Worm (Caenorhabditis elegans) whole organism, L4 larva: ENCODE results near the gene F20B6.9.

Source experiments
- D1046.2 ChIP-seq: fragments of 200-800 bp; sonication (Bioruptor generic); IDR thresholded peaks from 2 replicates; pipeline ENCODE4 v1.3.6; 2022; ENCODE audit warnings: missing genetic modification characterization, missing compliant biosample characterization
- F37D6.2 ChIP-seq: sonication (generic microtip); optimal IDR thresholded peaks from 2 replicates; lab custom pipeline; 2016; ENCODE audit warnings: mild to moderate bottlenecking, missing genetic modification characterization, missing compliant biosample characterization
- F44E2.7 ChIP-seq: fragments of 200-800 bp; sonication (Bioruptor generic); IDR thresholded peaks from 2 replicates; pipeline ENCODE4 v2.1.2; 2022; ENCODE audit warnings: missing genetic modification characterization, missing compliant biosample characterization
- T20F7.1 ChIP-seq: fragments of 200-800 bp; sonication (Bioruptor generic); optimal IDR thresholded peaks from 2 replicates; lab custom pipeline; 2018; ENCODE audit warnings: mild to moderate bottlenecking, missing genetic modification characterization, missing compliant biosample characterization
- ZK337.2 ChIP-seq: fragments of 200-800 bp; sonication (Bioruptor generic); IDR thresholded peaks from 2 replicates; pipeline ENCODE4 v1.3.6; 2022; ENCODE audit warnings: missing genetic modification reagents, missing genetic modification characterization, missing compliant biosample characterization
- aha-1 ChIP-seq: fragments of 150-350 bp; peaks from one replicate; lab custom pipeline; 2014; ENCODE audit warnings: missing biosample characterization, missing genetic modification characterization
- aly-2 ChIP-seq: sonication (generic microtip); optimal IDR thresholded peaks from 2 replicates; lab custom pipeline; 2018; ENCODE audit warnings: missing biosample characterization, missing genetic modification characterization
- ces-1 ChIP-seq: fragments of 150-350 bp; sonication (generic microtip); optimal IDR thresholded peaks from 4 replicates; lab custom pipeline; 2014; ENCODE audit warnings: missing biosample characterization, missing genetic modification reagents, missing genetic modification characterization
- daf-19 ChIP-seq: fragments of 200-800 bp; sonication (Bioruptor generic); conservative IDR thresholded peaks from 2 replicates; pipeline ENCODE4 v1.3.6; 2022; ENCODE audit warnings: missing genetic modification characterization, missing compliant biosample characterization
- daf-8 ChIP-seq: fragments of 200-800 bp; sonication (Bioruptor generic); IDR thresholded peaks from 2 replicates; pipeline ENCODE4 v1.3.6; 2022; ENCODE audit warnings: missing genetic modification characterization, missing compliant biosample characterization
- dmd-6 ChIP-seq: fragments of 200-800 bp; sonication (Bioruptor generic); IDR thresholded peaks from 2 replicates; pipeline ENCODE4 v1.3.6; 2022; ENCODE audit warnings: missing genetic modification reagents, missing genetic modification characterization, missing compliant biosample characterization
- dve-1 ChIP-seq: sonication (generic microtip); optimal IDR thresholded peaks from 2 replicates; lab custom pipeline; 2017; ENCODE audit warnings: antibody characterized with exemption, mild to moderate bottlenecking, missing genetic modification characterization, missing compliant biosample characterization; ENCODE audit not compliant: insufficient read depth
- egl-27 ChIP-seq: sonication (generic microtip); optimal IDR thresholded peaks from 3 replicates; lab custom pipeline; 2017; ENCODE audit warnings: missing biosample characterization, missing genetic modification reagents, missing genetic modification characterization
- gei-8 ChIP-seq: fragments of 200-800 bp; sonication (Bioruptor generic); optimal IDR thresholded peaks from 2 replicates; lab custom pipeline; 2018; ENCODE audit warnings: mild to moderate bottlenecking, missing genetic modification characterization, missing compliant biosample characterization
- lsy-2 ChIP-seq, 2 experiments: fragments of 150-350 bp in 1 of 2; sonication (generic microtip) in 1 of 2; optimal IDR thresholded peaks; 2 replicates each; lab custom pipeline; 2014 to 2017; ENCODE audit warnings: missing biosample characterization in 2 of 2, missing genetic modification characterization in 2 of 2
- madf-5 ChIP-seq, 2 experiments: fragments of 200-800 bp; sonication (Bioruptor generic); IDR thresholded peaks; 2 replicates each; pipeline ENCODE4 v1.3.6; 2022; ENCODE audit warnings: missing compliant biosample characterization in 2 of 2, missing genetic modification characterization in 2 of 2
- mes-2 ChIP-seq: sonication (generic microtip); optimal IDR thresholded peaks from 2 replicates; lab custom pipeline; 2016; ENCODE audit warnings: missing genotype, mild to moderate bottlenecking, missing genetic modification characterization, missing compliant biosample characterization; ENCODE audit not compliant: poor library complexity, severe bottlenecking
- nhr-28 ChIP-seq: fragments of 150-350 bp; optimal IDR thresholded peaks from 2 replicates; lab custom pipeline; 2014; ENCODE audit warnings: missing biosample characterization, missing genetic modification characterization
- nhr-42 ChIP-seq: fragments of 200-800 bp; sonication (Bioruptor generic); IDR thresholded peaks from 2 replicates; pipeline ENCODE4 v1.3.6; 2022; ENCODE audit warnings: missing genetic modification characterization, missing compliant biosample characterization
- nhr-77 ChIP-seq: fragments of 150-350 bp; optimal IDR thresholded peaks from 2 replicates; lab custom pipeline; 2014; ENCODE audit warnings: missing biosample characterization, missing genetic modification characterization
- saeg-2 ChIP-seq: fragments of 200-800 bp; sonication (Bioruptor generic); IDR thresholded peaks from 2 replicates; pipeline ENCODE4 v1.3.6; 2022; ENCODE audit warnings: missing genetic modification reagents, missing genetic modification characterization, missing compliant biosample characterization
- sdz-12 ChIP-seq: fragments of 200-800 bp; sonication (Bioruptor generic); optimal IDR thresholded peaks from 2 replicates; lab custom pipeline; 2018; ENCODE audit warnings: mild to moderate bottlenecking, missing genetic modification characterization, missing compliant biosample characterization
- tra-1 ChIP-seq: fragments of 200-800 bp; sonication (Bioruptor generic); IDR thresholded peaks from 2 replicates; pipeline ENCODE4 v1.3.6; 2022; ENCODE audit warnings: missing genetic modification reagents, missing genetic modification characterization, missing compliant biosample characterization
- unc-39 ChIP-seq: sonication (generic microtip); optimal IDR thresholded peaks from 2 replicates; lab custom pipeline; 2017; ENCODE audit warnings: missing biosample characterization, missing genetic modification characterization
- unc-62 ChIP-seq, 3 experiments: fragments of 150-350 bp in 1 of 3; sonication (generic microtip); optimal IDR thresholded peaks in 2 of 3; peaks in 1 of 3; 1 replicate in 1 of 3; 2 replicates in 2 of 3; lab custom pipeline; 2014 to 2017; ENCODE audit warnings: missing biosample characterization in 3 of 3, missing genetic modification characterization in 3 of 3, missing genetic modification reagents in 3 of 3, missing genotype in 1 of 3
- vab-7 ChIP-seq: fragments of 200-800 bp; sonication (Bioruptor generic); IDR thresholded peaks from 2 replicates; pipeline ENCODE4 v1.3.6; 2022; ENCODE audit warnings: missing genetic modification reagents, missing genetic modification characterization, missing compliant biosample characterization
- zag-1 ChIP-seq: fragments of 150-350 bp; optimal IDR thresholded peaks from 2 replicates; lab custom pipeline; 2014; ENCODE audit warnings: missing biosample characterization, missing genetic modification characterization
- zip-2 ChIP-seq: fragments of 150-350 bp; optimal IDR thresholded peaks from 2 replicates; lab custom pipeline; 2014; ENCODE audit warnings: missing biosample characterization, missing genetic modification characterization
- ztf-11 ChIP-seq: fragments of 150-350 bp; optimal IDR thresholded peaks from 2 replicates; lab custom pipeline; 2014; ENCODE audit warnings: missing biosample characterization, missing genetic modification characterization

The F20B6.9 gene

DNA sequence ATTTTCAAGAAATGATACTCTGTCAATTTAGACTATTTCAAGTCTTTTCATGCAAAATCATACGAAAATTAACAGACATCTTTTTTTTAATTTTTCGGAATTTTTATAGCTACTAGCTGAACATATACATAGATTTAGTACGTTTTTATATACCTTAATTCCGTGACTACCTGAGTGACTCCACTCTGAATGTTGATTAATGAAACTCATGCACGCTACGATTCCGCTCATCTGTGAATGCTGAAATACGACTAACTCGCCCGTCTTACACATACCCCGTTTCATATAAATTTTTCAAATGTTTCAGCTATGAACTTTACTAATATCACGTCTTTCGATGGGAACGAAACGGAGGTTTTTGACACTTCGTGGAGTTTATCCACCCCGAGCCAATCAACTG is 40.1 kb downstream of the F20B6.9 start, which contains the start of gene ZK470.14:
Gene ZK470.14, plus strand, starts transcription at position 301 of the 400 bp plus-strand sequence.
- TF ChIP-seq mes-2 (no peak), unc-62 (GFP tag; optimal IDR thresholded peaks at IDR 0.05 in 1 of 2; lab: Kevin White, UChicago) (no peak), unc-62 (tag; optimal IDR thresholded peaks at IDR 0.05; lab: Kevin White, UChicago) (no peak), aha-1 (tag; lab: Kevin White, UChicago) (peak; percentile 59), nhr-77 (no peak)
- TF ChIP-seq, all 104 proteins: peak for 1

DNA sequence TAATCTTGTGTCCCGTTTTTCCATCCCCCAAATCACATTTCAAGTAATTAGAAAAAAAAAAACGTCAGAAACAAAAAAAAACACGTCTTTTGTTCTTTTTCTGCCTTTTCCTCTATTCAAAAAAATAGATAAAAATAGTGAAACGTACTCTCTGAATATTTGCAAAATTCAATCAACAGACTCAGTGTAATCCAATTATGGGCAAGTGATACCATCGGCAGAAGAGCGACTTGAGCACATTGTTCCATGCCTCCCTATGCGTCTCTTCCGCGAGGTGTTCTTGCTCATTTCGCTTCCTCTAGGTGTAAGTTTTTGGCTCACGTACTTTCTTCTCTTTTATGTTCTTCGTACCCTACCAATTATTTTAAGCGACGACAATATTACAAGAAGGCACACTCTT is 43.9 kb downstream of the F20B6.9 start, which contains the start of gene ZK470.1:
Gene ZK470.1, plus strand, starts transcription at position 301 of the 400 bp plus-strand sequence.
- no peak for TF ChIP-seq dve-1 (tag; lab: Kevin White, UChicago)
- no peak for TF ChIP-seq aly-2 (tag; lab: Kevin White, UChicago)
- no peak for TF ChIP-seq F44E2.7 (GFP tag; lab: Robert Waterston, UW)
- TF ChIP-seq nhr-28 (tag; lab: Kevin White, UChicago): no peak
- TF ChIP-seq lsy-2 (tag; optimal IDR thresholded peaks at IDR 0.05; lab: Kevin White, UChicago): no peak
- TF ChIP-seq F37D6.2 (tag; lab: Kevin White, UChicago): no peak
- no peak for TF ChIP-seq D1046.2 (GFP tag; lab: Robert Waterston, UW)
- no peak for TF ChIP-seq madf-5 (GFP tag; IDR thresholded peaks at IDR 0.05; lab: Robert Waterston, UW)
- no peak for TF ChIP-seq ces-1
- TF ChIP-seq egl-27 (tag; lab: Kevin White, UChicago): no peak
- no peak for TF ChIP-seq vab-7 (GFP tag; lab: Robert Waterston, UW)
- no peak for TF ChIP-seq ztf-11 (tag; lab: Kevin White, UChicago)
- no peak for TF ChIP-seq zag-1
- no peak for TF ChIP-seq unc-39 (tag; lab: Kevin White, UChicago)
- no peak for TF ChIP-seq tra-1 (GFP tag; lab: Robert Waterston, UW)
- no peak for TF ChIP-seq dmd-6 (GFP tag; lab: Robert Waterston, UW)
- no peak for TF ChIP-seq sdz-12 (GFP tag; lab: Kevin White, UChicago)
- TF ChIP-seq ZK337.2 (GFP tag; lab: Robert Waterston, UW): no peak
- TF ChIP-seq nhr-42 (GFP tag; lab: Robert Waterston, UW): no peak

DNA sequence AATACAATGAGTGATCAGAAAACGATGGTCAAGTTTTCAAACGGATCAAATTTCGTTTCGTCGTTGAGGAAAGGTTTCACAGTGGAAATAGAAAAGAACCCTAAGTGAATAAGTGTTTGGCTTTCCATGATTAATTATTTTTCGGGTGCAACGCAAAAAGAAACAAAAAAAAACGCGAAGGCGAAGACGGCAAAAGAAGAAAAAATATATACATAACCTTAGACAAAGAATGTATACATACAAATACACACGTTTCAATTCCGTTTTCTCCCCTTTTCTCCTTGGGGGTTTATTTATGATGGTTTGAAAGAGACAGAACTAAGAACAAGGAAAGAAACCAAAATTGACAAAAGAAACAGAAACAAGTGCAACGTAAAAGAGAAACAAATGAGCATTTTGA is 45.3 kb downstream of the F20B6.9 start:
- no peak for TF ChIP-seq tra-1 (GFP tag; lab: Robert Waterston, UW)
- TF ChIP-seq aha-1 (tag; lab: Kevin White, UChicago): peak; percentile 90
- TF ChIP-seq unc-62 (GFP tag; optimal IDR thresholded peaks at IDR 0.05 in 1 of 2; lab: Kevin White, UChicago): peak in 1 of 2 experiments; percentile 79
- TF ChIP-seq unc-62 (tag; optimal IDR thresholded peaks at IDR 0.05; lab: Kevin White, UChicago): no peak

DNA sequence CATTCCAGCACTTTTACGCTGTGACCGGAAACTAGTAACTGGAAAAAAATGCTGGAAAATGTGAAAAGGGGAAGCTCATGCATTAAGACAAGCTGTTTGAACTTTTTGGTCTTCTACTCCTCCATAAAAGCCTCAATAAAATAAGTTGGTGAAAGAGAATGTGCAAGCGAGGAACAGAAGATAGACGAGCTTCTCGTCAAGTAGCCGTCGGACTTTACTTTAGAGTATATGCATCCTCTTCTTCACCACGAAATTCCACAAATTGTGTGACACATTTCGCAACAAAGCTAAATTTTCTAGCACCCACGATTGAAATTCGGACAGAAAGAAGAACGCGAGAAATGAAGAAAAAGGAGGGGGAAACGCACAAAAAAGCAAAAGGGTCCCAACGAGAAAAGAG is 47.4 kb downstream of the F20B6.9 start:
- TF ChIP-seq unc-62 (GFP tag; optimal IDR thresholded peaks at IDR 0.05 in 1 of 2; lab: Kevin White, UChicago) (peak in 1 of 2 experiments; percentile 99), unc-62 (tag; optimal IDR thresholded peaks at IDR 0.05; lab: Kevin White, UChicago) (no peak), gei-8 (GFP tag; lab: Kevin White, UChicago) (no peak), saeg-2 (GFP tag; lab: Robert Waterston, UW) (no peak)

DNA sequence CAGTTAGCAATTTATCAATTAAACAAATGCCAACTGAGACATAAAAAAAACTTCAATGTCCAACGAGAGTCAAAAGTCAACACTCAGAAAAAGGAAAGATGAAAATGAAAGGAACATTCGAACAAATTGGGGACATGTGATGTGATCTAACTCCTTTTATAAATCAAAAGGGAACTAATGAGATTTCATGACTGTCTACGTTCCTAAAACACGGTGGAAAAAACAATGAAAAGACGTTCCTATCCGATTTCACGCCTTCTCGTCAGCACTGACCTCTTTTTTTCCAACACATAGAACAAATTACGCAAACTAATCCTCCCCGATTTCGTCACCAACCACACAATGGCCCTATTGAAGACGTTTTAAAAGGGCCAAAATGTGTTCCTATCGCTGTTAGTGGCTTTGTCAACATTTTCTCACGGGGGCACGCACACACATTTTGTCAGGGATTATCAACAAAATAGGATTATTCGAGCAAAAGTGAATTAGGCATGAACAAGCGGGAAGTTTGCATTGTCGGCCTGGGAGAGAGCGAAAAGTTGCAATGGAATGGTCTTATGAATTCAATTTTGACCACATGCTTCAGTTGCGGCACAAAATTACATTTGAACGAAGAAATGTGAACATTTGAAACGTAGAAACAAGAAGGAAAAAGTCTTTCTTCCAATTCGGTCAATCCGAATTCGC is 48.0 kb downstream of the F20B6.9 start:
- TF ChIP-seq daf-19 (GFP tag; lab: Robert Waterston, UW) (no peak), nhr-77 (no peak), aha-1 (tag; lab: Kevin White, UChicago) (peak; percentile 28), daf-8 (GFP tag; lab: Robert Waterston, UW) (no peak), gei-8 (GFP tag; lab: Kevin White, UChicago) (no peak), unc-62 (GFP tag; optimal IDR thresholded peaks at IDR 0.05 in 1 of 2; lab: Kevin White, UChicago) (peak in 1 of 2 experiments; percentile 20), unc-62 (tag; optimal IDR thresholded peaks at IDR 0.05; lab: Kevin White, UChicago) (no peak), T20F7.1 (GFP tag; lab: Kevin White, UChicago) (no peak), ces-1 (peak; percentile 56), zip-2 (no peak)
